Fruit fly (Drosophila melanogaster): ENCODE measurements around the gene rod.

Gene rod

DNA sequence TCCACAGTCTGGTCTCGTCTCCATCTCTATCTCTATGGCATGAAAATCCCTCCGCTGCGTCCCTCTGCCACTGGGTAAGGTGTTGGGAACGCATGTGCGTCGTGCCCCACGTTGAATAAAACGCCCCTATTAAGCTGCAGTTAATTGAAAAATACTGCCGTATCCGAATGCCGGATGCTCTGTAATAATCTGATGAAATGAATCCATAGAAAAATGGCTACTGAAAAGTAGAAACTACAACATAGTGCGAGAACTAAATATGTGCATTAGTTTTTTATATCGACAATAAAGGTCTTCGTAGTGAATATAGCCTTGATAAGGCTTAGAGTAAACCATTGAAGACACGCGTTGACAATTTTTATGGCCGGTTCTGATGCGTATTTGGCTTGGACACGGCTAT, 14.0 kb upstream of the rod start (continued):
- peak; percentile 72 for TF ChIP-seq gem (tag; optimal IDR thresholded peaks at IDR 0.05)
- 0 out of 2 replicates have a peak, but pooled peaks have one; percentile 44 for TF ChIP-seq ap (GFP tag; IDR thresholded peaks at IDR 0.05)
- TF ChIP-seq CG3995 (GFP tag; optimal IDR thresholded peaks at IDR 0.05): no peak
- TF ChIP-seq h (optimal IDR thresholded peaks at IDR 0.05): no peak
- TF ChIP-seq Drgx (GFP tag; IDR thresholded peaks at IDR 0.05): peak; percentile 83
- no peak for TF ChIP-seq Hmx (GFP tag; optimal IDR thresholded peaks at IDR 0.05)
- peak; percentile 84 for TF ChIP-seq Xrp1 (GFP tag; IDR thresholded peaks at IDR 0.05)
- TF ChIP-seq D19A (tag; optimal IDR thresholded peaks at IDR 0.05): peak; percentile 96
- 0 out of 2 replicates have a peak, but pooled peaks have one; percentile 40 for TF ChIP-seq CG4360 (GFP tag; IDR thresholded peaks at IDR 0.05)
- TF ChIP-seq Antp (GFP tag; optimal IDR thresholded peaks at IDR 0.05): peak; percentile 36
- TF ChIP-seq Spps (tag; optimal IDR thresholded peaks at IDR 0.05): peak; percentile 32
- peak; percentile 71 for TF ChIP-seq CG10366 (GFP tag; IDR thresholded peaks at IDR 0.05)
- TF ChIP-seq luna (GFP tag; optimal IDR thresholded peaks at IDR 0.05): no peak
- TF ChIP-seq ara (GFP tag; IDR thresholded peaks at IDR 0.05): peak; percentile 80; the same call in 1 of the 2 replicates
- TF ChIP-seq Med (GFP tag): peak; percentile 90
- no peak for TF ChIP-seq CG11093 (GFP tag; IDR thresholded peaks at IDR 0.05)
- TF ChIP-seq sob (GFP tag; IDR thresholded peaks at IDR 0.05): no peak
- no peak for TF ChIP-seq Trl (optimal IDR thresholded peaks at IDR 0.05)
- TF ChIP-seq Trl (GFP tag; optimal IDR thresholded peaks at IDR 0.05): peak; percentile 15
- peak; percentile 51; the same call in 1 of the 2 replicates for TF ChIP-seq CG32767 (GFP tag; IDR thresholded peaks at IDR 0.05)
- TF ChIP-seq CG18262 (tag; optimal IDR thresholded peaks at IDR 0.05): peak; percentile 70
- TF ChIP-seq cad (GFP tag; optimal IDR thresholded peaks at IDR 0.05): no peak
- no peak for TF ChIP-seq grn (GFP tag; optimal IDR thresholded peaks at IDR 0.05)
- TF ChIP-seq onecut (GFP tag; IDR thresholded peaks at IDR 0.05): peak; percentile 73
- peak; percentile 41 for TF ChIP-seq CG33557 (GFP tag; optimal IDR thresholded peaks at IDR 0.05)
- TF ChIP-seq CG7357 (GFP tag; IDR thresholded peaks at IDR 0.05): peak; percentile 10; the same call in 1 of the 3 replicates
- TF ChIP-seq her (GFP tag; optimal IDR thresholded peaks at IDR 0.05): no peak
- no peak for TF ChIP-seq emc (GFP tag; optimal IDR thresholded peaks at IDR 0.05)
- TF ChIP-seq ewg (GFP tag; optimal IDR thresholded peaks at IDR 0.05): peak; percentile 35
- peak; percentile 53 for TF ChIP-seq crol (GFP tag; IDR thresholded peaks at IDR 0.05)
- no peak for TF ChIP-seq prd (optimal IDR thresholded peaks at IDR 0.05)
- peak; percentile 76; the same call in 1 of the 3 replicates for TF ChIP-seq prd (GFP tag; IDR thresholded peaks at IDR 0.05)
- peak; percentile 70 for TF ChIP-seq row (GFP tag; IDR thresholded peaks at IDR 0.05)
- TF ChIP-seq CG6654 (GFP tag; optimal IDR thresholded peaks at IDR 0.05): peak; percentile 18
- peak; percentile 24 for TF ChIP-seq CG9609 (GFP tag; optimal IDR thresholded peaks at IDR 0.05)
- TF ChIP-seq Ets97D (GFP tag; optimal IDR thresholded peaks at IDR 0.05): peak; percentile 20
- TF ChIP-seq nom (GFP tag; optimal IDR thresholded peaks at IDR 0.05): peak; percentile 30
- TF ChIP-seq CG14050 (GFP tag; IDR thresholded peaks at IDR 0.05): 0 out of 3 replicates have a peak, but pooled peaks have one; percentile 29
- TF ChIP-seq bsh (GFP tag; optimal IDR thresholded peaks at IDR 0.05): peak; percentile 59 to 74
- peak; percentile 18 for TF ChIP-seq bcd (GFP tag; optimal IDR thresholded peaks at IDR 0.05)
- TF ChIP-seq CG9932 (GFP tag; IDR thresholded peaks at IDR 0.05): no peak
- TF ChIP-seq CG17829 (tag; optimal IDR thresholded peaks at IDR 0.05): peak; percentile 55
- TF ChIP-seq CkIIα-i1 (GFP tag; IDR thresholded peaks at IDR 0.05): no peak
- TF ChIP-seq stc (GFP tag; IDR thresholded peaks at IDR 0.05): peak; percentile 43; the same call in 1 of the 2 replicates
- TF ChIP-seq CG6683 (GFP tag; optimal IDR thresholded peaks at IDR 0.05): no peak
- peak; percentile 14 for TF ChIP-seq CG12219 (GFP tag; optimal IDR thresholded peaks at IDR 0.05)
- TF ChIP-seq zfh1 (GFP tag; IDR thresholded peaks at IDR 0.05): peak; percentile 77
- peak; percentile 78; the same call in 2 of the 3 replicates for TF ChIP-seq otp (GFP tag; IDR thresholded peaks at IDR 0.05)
- peak; percentile 72 for TF ChIP-seq CG7839 (tag; optimal IDR thresholded peaks at IDR 0.05)
- TF ChIP-seq Ets65A (GFP tag): peak; percentile 9
- TF ChIP-seq ttk (GFP tag; IDR thresholded peaks at IDR 0.05): peak; percentile 56; the same call in 1 of the 2 replicates
- no peak for TF ChIP-seq NFAT (GFP tag; IDR thresholded peaks at IDR 0.05)
- TF ChIP-seq ase (GFP tag; IDR thresholded peaks at IDR 0.05): peak; percentile 48; the same call in 1 of the 3 replicates

All from whole organism, embryonic.